Worm (Caenorhabditis elegans): ENCODE data around the gene spe-41.

DNA sequence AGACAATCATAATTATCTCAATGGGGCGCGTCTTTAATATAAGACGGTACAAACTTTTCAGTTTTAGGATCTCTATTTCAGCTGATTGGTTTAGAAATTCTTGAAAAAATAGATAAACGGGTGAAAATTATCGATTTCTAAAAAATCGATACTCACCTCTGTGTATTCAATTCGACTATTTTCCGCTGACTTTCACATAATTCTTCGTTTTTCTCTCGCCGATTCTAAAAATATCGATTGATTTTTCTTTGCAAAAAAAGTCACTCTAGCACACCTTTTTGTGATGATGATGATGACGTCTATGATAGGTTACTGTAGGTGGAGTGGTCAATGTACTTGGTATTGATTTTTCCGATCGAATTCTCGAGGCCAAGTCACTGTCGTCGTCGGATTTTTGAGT lies 14.2 kb downstream of the spe-41 start:
- TF ChIP-seq blmp-1 (tag; optimal IDR thresholded peaks at IDR 0.05), result no peak
- no peak for TF ChIP-seq lsy-2 (tag; optimal IDR thresholded peaks at IDR 0.05)
- TF ChIP-seq elt-3 (tag; optimal IDR thresholded peaks at IDR 0.05), result no peak
- TF ChIP-seq elt-1 (tag; optimal IDR thresholded peaks at IDR 0.05; ENCODE audit: borderline replicate concordance, insufficient read depth), result no peak
- no peak for TF ChIP-seq snpc-4 (tag; optimal IDR thresholded peaks at IDR 0.05)
- TF ChIP-seq lin-13 (tag; optimal IDR thresholded peaks at IDR 0.05), result no peak
- TF ChIP-seq unc-39 (tag; optimal IDR thresholded peaks at IDR 0.05), result no peak
- no peak for TF ChIP-seq sptf-1 (tag; optimal IDR thresholded peaks at IDR 0.05)
